Fruit fly (Drosophila melanogaster) whole organism, embryonic: Measurements from ENCODE around the gene CG6409.

ENCODE experiments used
- ATbp ChIP-seq: fragments of 200-800 bp; sonication (Bioruptor generic); optimal IDR thresholded peaks from 2 replicates; lab custom pipeline; 2017; ENCODE audit warnings: missing biosample characterization, mild to moderate bottlenecking, missing genetic modification characterization, missing genetic modification reagents
- BtbVII ChIP-seq: fragments of 200-800 bp; sonication (Bioruptor generic); optimal IDR thresholded peaks from 3 replicates; lab custom pipeline; 2017; ENCODE audit warnings: missing biosample characterization, mild to moderate bottlenecking, missing genetic modification characterization
- CG10431 ChIP-seq: fragments of 200-800 bp; sonication (Bioruptor generic); optimal IDR thresholded peaks from 3 replicates; lab custom pipeline; 2018; ENCODE audit warnings: missing biosample characterization, mild to moderate bottlenecking, missing genetic modification characterization
- CG10543 ChIP-seq: fragments of 200-800 bp; sonication (Bioruptor generic); optimal IDR thresholded peaks from 3 replicates; lab custom pipeline; 2017; ENCODE audit warnings: missing biosample characterization, mild to moderate bottlenecking, missing genetic modification characterization, moderate library complexity
- CG11247 ChIP-seq: fragments of 200-800 bp; sonication (Bioruptor generic); IDR thresholded peaks from 2 replicates; pipeline ENCODE4 v1.3.6; 2022; ENCODE audit warnings: missing biosample characterization, missing genetic modification characterization
- CG12391 ChIP-seq: fragments of 200-800 bp; sonication (Bioruptor generic); optimal IDR thresholded peaks from 3 replicates; lab custom pipeline; 2018; ENCODE audit warnings: missing biosample characterization, mild to moderate bottlenecking, missing genetic modification characterization, moderate library complexity
- CG12659 ChIP-seq: fragments of 200-800 bp; sonication (Bioruptor generic); optimal IDR thresholded peaks from 3 replicates; lab custom pipeline; 2017; ENCODE audit warnings: mild to moderate bottlenecking, missing biosample characterization, missing genetic modification reagents, missing genetic modification characterization
- CG12942 ChIP-seq: fragments of 200-800 bp; sonication (Bioruptor generic); optimal IDR thresholded peaks from 3 replicates; lab custom pipeline; 2016; ENCODE audit warnings: missing biosample characterization, missing genetic modification characterization
- CG13296 ChIP-seq: fragments of 200-800 bp; sonication (Bioruptor generic); optimal IDR thresholded peaks from 3 replicates; lab custom pipeline; 2018; ENCODE audit warnings: missing biosample characterization, mild to moderate bottlenecking, missing genetic modification characterization
- CG13894 ChIP-seq: fragments of 200-800 bp; sonication (Bioruptor generic); optimal IDR thresholded peaks from 3 replicates; lab custom pipeline; 2018; ENCODE audit warnings: missing biosample characterization, mild to moderate bottlenecking, missing genetic modification characterization, moderate library complexity
- CG14441 ChIP-seq: fragments of 200-800 bp; sonication (Bioruptor generic); IDR thresholded peaks from 2 replicates; pipeline ENCODE4 v1.3.6; 2022; ENCODE audit warnings: missing biosample characterization, missing genetic modification characterization
- CG14667 ChIP-seq: fragments of 200-800 bp; sonication (Bioruptor generic); IDR thresholded peaks from 2 replicates; pipeline ENCODE4 v1.3.6; 2022; ENCODE audit warnings: missing biosample characterization, missing genetic modification characterization
- CG15011 ChIP-seq: fragments of 200-800 bp; sonication (Bioruptor generic); optimal IDR thresholded peaks from 3 replicates; lab custom pipeline; 2018; ENCODE audit warnings: missing biosample characterization, mild to moderate bottlenecking, missing genetic modification characterization
- CG16779 ChIP-seq: fragments of 200-800 bp; sonication (Bioruptor generic); IDR thresholded peaks from 2 replicates; pipeline ENCODE4 v1.3.6; 2022; ENCODE audit warnings: missing biosample characterization, missing genetic modification characterization
- CG18262 ChIP-seq: fragments of 200-800 bp; optimal IDR thresholded peaks from 3 replicates; lab custom pipeline; 2019; ENCODE audit warnings: missing biosample characterization, mild to moderate bottlenecking, missing genetic modification characterization, moderate library complexity
- CG2875 ChIP-seq: fragments of 200-800 bp; sonication (Bioruptor generic); optimal IDR thresholded peaks from 2 replicates; lab custom pipeline; 2017; ENCODE audit warnings: missing biosample characterization, mild to moderate bottlenecking, missing genetic modification characterization, missing genetic modification reagents
- CG3065 ChIP-seq: fragments of 200-800 bp; sonication (Bioruptor generic); optimal IDR thresholded peaks from 2 replicates; lab custom pipeline; 2016; ENCODE audit warnings: missing biosample characterization, missing genetic modification characterization
- CG31365 ChIP-seq: fragments of 200-800 bp; sonication (Bioruptor generic); optimal IDR thresholded peaks from 2 replicates; lab custom pipeline; 2018; ENCODE audit warnings: missing biosample characterization, mild to moderate bottlenecking, missing genetic modification characterization
- CG3163 ChIP-seq: fragments of 200-800 bp; sonication (Bioruptor generic); optimal IDR thresholded peaks from 3 replicates; lab custom pipeline; 2016; ENCODE audit warnings: missing biosample characterization, missing genetic modification characterization
- CG33557 ChIP-seq: fragments of 200-800 bp; sonication (Bioruptor generic); optimal IDR thresholded peaks from 2 replicates; lab custom pipeline; 2019; ENCODE audit warnings: missing biosample characterization, mild to moderate bottlenecking, missing genetic modification characterization, moderate library complexity
- CG3995 ChIP-seq: fragments of 200-800 bp; sonication (Bioruptor generic); optimal IDR thresholded peaks from 3 replicates; lab custom pipeline; 2016; ENCODE audit warnings: missing biosample characterization, missing genetic modification characterization
- CG5953 ChIP-seq: fragments of 200-800 bp; sonication (Bioruptor generic); IDR thresholded peaks from 2 replicates; pipeline ENCODE4 v1.3.6; 2022; ENCODE audit warnings: missing biosample characterization, missing genetic modification characterization
- CG8388 ChIP-seq: fragments of 200-800 bp; sonication (Bioruptor generic); optimal IDR thresholded peaks from 2 replicates; lab custom pipeline; 2019; ENCODE audit warnings: missing biosample characterization, mild to moderate bottlenecking, missing genetic modification characterization, moderate library complexity
- CG8944 ChIP-seq: fragments of 200-800 bp; sonication (Bioruptor generic); optimal IDR thresholded peaks from 3 replicates; lab custom pipeline; 2016; ENCODE audit warnings: missing biosample characterization, missing genetic modification characterization
- Dp ChIP-seq: fragments of 200-800 bp; sonication (Bioruptor generic); optimal IDR thresholded peaks from 2 replicates; lab custom pipeline; 2018; ENCODE audit warnings: missing biosample characterization, mild to moderate bottlenecking, missing genetic modification characterization, moderate library complexity
- E2f1 ChIP-seq: fragments of 200-800 bp; sonication (Bioruptor generic); IDR thresholded peaks from 2 replicates; pipeline ENCODE4 v1.3.6; 2022; ENCODE audit warnings: missing biosample characterization, missing genetic modification characterization
- HmgD ChIP-seq: fragments of 200-800 bp; sonication (Bioruptor generic); optimal IDR thresholded peaks from 3 replicates; lab custom pipeline; 2016; ENCODE audit warnings: missing biosample characterization, missing genetic modification characterization
- HmgZ ChIP-seq: fragments of 200-800 bp; sonication (Bioruptor generic); optimal IDR thresholded peaks from 2 replicates; lab custom pipeline; 2018; ENCODE audit warnings: missing biosample characterization, mild to moderate bottlenecking, missing genetic modification characterization
- Jarid2 ChIP-seq: fragments of 200-800 bp; sonication (Bioruptor generic); optimal IDR thresholded peaks from 3 replicates; lab custom pipeline; 2017; ENCODE audit warnings: mild to moderate bottlenecking, missing biosample characterization, missing genetic modification reagents, missing genetic modification characterization
- Mad ChIP-seq: fragments of 200-800 bp; sonication (Bioruptor generic); optimal IDR thresholded peaks from 2 replicates; lab custom pipeline; 2016; ENCODE audit warnings: missing biosample characterization, missing genetic modification characterization
- Med ChIP-seq: fragments of 200-800 bp; sonication (Bioruptor generic); peaks from one replicate; lab custom pipeline; 2016; ENCODE audit warnings: missing biosample characterization, missing genetic modification characterization, mild to moderate bottlenecking, inconsistent platforms, moderate library complexity
- Mes4 ChIP-seq: fragments of 200-800 bp; sonication (Bioruptor generic); optimal IDR thresholded peaks from 2 replicates; lab custom pipeline; 2016; ENCODE audit warnings: missing biosample characterization, missing genetic modification characterization
- NfI ChIP-seq: fragments of 200-800 bp; sonication (Bioruptor generic); optimal IDR thresholded peaks from 3 replicates; lab custom pipeline; 2018; ENCODE audit warnings: missing biosample characterization, mild to moderate bottlenecking, missing genetic modification characterization, moderate library complexity
- Ptx1 ChIP-seq: fragments of 200-800 bp; sonication (Bioruptor generic); IDR thresholded peaks from 2 replicates; pipeline ENCODE4 v1.3.6; 2022; ENCODE audit warnings: missing biosample characterization, missing genetic modification characterization
- Ssrp ChIP-seq: fragments of 200-800 bp; sonication (Bioruptor generic); optimal IDR thresholded peaks from 2 replicates; lab custom pipeline; 2018; ENCODE audit warnings: missing biosample characterization, mild to moderate bottlenecking, missing genetic modification characterization, moderate library complexity
- Taf1 ChIP-seq: fragments of 200-800 bp; sonication (Bioruptor generic); IDR thresholded peaks from 2 replicates; pipeline ENCODE4 v1.3.6; 2022; ENCODE audit warnings: missing biosample characterization, missing genetic modification characterization
- Vsx1 ChIP-seq: fragments of 200-800 bp; sonication (Bioruptor generic); optimal IDR thresholded peaks from 2 replicates; lab custom pipeline; 2017; ENCODE audit warnings: missing biosample characterization, mild to moderate bottlenecking, missing genetic modification characterization, missing genetic modification reagents
- al ChIP-seq: fragments of 200-800 bp; sonication (Bioruptor generic); IDR thresholded peaks from 2 replicates; pipeline ENCODE4 v1.3.6; 2022; ENCODE audit warnings: missing biosample characterization, missing genetic modification characterization
- croc ChIP-seq: fragments of 200-800 bp; sonication (Bioruptor generic); conservative IDR thresholded peaks from 3 replicates; pipeline ENCODE4 v1.3.6; 2022; ENCODE audit warnings: missing biosample characterization, missing genetic modification characterization
- crol ChIP-seq: fragments of 200-800 bp; sonication (Bioruptor generic); IDR thresholded peaks from 2 replicates; pipeline ENCODE4 v1.3.6; 2022; ENCODE audit warnings: missing biosample characterization, missing genetic modification characterization
- grn ChIP-seq: fragments of 200-800 bp; sonication (Bioruptor generic); optimal IDR thresholded peaks from 3 replicates; lab custom pipeline; 2017; ENCODE audit warnings: missing biosample characterization, missing genetic modification characterization
- gsb-n ChIP-seq: fragments of 200-800 bp; sonication (Bioruptor generic); optimal IDR thresholded peaks from 3 replicates; lab custom pipeline; 2018; ENCODE audit warnings: missing biosample characterization, mild to moderate bottlenecking, missing genetic modification characterization
- her ChIP-seq: fragments of 200-800 bp; sonication (Bioruptor generic); optimal IDR thresholded peaks from 2 replicates; lab custom pipeline; 2016; ENCODE audit warnings: missing biosample characterization, missing genetic modification characterization
- jigr1 ChIP-seq: fragments of 200-800 bp; sonication (Bioruptor generic); IDR thresholded peaks from 3 replicates; pipeline ENCODE4 v1.3.6; 2022; ENCODE audit warnings: missing biosample characterization, missing genetic modification characterization
- kni ChIP-seq: fragments of 200-800 bp; sonication (Bioruptor generic); optimal IDR thresholded peaks from 3 replicates; lab custom pipeline; 2017; ENCODE audit warnings: mild to moderate bottlenecking, missing biosample characterization, missing genetic modification reagents, missing genetic modification characterization
- pros ChIP-seq: fragments of 200-800 bp; sonication (Bioruptor generic); optimal IDR thresholded peaks from 3 replicates; lab custom pipeline; 2019; ENCODE audit warnings: missing biosample characterization, mild to moderate bottlenecking, missing genetic modification characterization, moderate library complexity
- sug ChIP-seq: fragments of 200-800 bp; optimal IDR thresholded peaks from 2 replicates; lab custom pipeline; 2019; ENCODE audit warnings: missing biosample characterization, mild to moderate bottlenecking, missing genetic modification characterization, moderate library complexity
- tll ChIP-seq, 2 experiments: fragments of 200-800 bp in 1 of 2; fragments of >200 bp in 1 of 2; sonication (Bioruptor generic) in 1 of 2; optimal IDR thresholded peaks; 2 replicates each; lab custom pipeline; 2017 to 2019; ENCODE audit warnings: missing biosample characterization in 2 of 2, missing genetic modification characterization in 2 of 2, mild to moderate bottlenecking in 1 of 2, moderate library complexity in 1 of 2
- unpg ChIP-seq: fragments of 200-800 bp; sonication (Bioruptor generic); optimal IDR thresholded peaks from 3 replicates; lab custom pipeline; 2018; ENCODE audit warnings: missing biosample characterization, mild to moderate bottlenecking, missing genetic modification characterization, moderate library complexity
- vvl ChIP-seq: fragments of 200-800 bp; sonication (Bioruptor generic); IDR thresholded peaks from 2 replicates; pipeline ENCODE4 v1.3.6; 2022; ENCODE audit warnings: missing biosample characterization, missing genetic modification characterization

Gene CG6409

DNA sequence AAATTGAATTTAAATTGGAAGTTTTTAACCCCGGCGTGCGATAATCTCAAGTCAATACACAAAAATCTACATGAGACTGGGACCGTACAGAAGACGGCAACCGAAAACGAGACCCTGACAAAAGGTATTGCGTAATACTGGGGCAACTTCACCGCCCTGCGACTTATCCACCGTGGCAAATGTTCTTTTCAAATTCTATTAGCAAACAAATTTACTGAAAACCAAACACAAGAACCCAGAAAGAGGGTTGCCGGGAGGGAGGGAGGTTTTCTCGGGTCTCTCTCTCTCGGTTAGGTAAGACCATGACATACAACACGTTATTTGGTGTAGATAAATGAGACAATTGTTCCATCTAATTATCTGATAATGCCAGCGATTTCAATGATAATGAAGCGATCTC, 36.4 kb downstream of the CG6409 start (continued):
- TF ChIP-seq grn (GFP tag; lab: Kevin White, UChicago): peak; percentile 90
- TF ChIP-seq Ptx1 (GFP tag; lab: Robert Waterston, UW): no peak
- no peak for TF ChIP-seq CG12659 (GFP tag; lab: Kevin White, UChicago)
- no peak for TF ChIP-seq Mes4 (GFP tag; lab: Kevin White, UChicago)
- peak; percentile 49; the same call in 1 of the 2 replicates for TF ChIP-seq crol (GFP tag; lab: Robert Waterston, UW)
- no peak for TF ChIP-seq jigr1 (GFP tag; lab: Robert Waterston, UW)
- TF ChIP-seq Ssrp (tag; lab: Kevin White, UChicago): no peak
- TF ChIP-seq kni (GFP tag; lab: Kevin White, UChicago): peak; percentile 40
- peak; percentile 32 for TF ChIP-seq BtbVII (GFP tag; lab: Kevin White, UChicago)
- TF ChIP-seq her (GFP tag; lab: Kevin White, UChicago): no peak
- TF ChIP-seq Taf1 (GFP tag; lab: Robert Waterston, UW): no peak
- TF ChIP-seq CG12942 (GFP tag; lab: Kevin White, UChicago): no peak
- TF ChIP-seq pros: peak; percentile 77
- TF ChIP-seq CG3065 (GFP tag; lab: Kevin White, UChicago): no peak
- no peak for TF ChIP-seq E2f1 (GFP tag; lab: Robert Waterston, UW)
- no peak for TF ChIP-seq Dp (GFP tag; lab: Kevin White, UChicago)
- no peak for TF ChIP-seq CG31365 (tag; lab: Kevin White, UChicago)
- no peak for TF ChIP-seq CG11247 (GFP tag; lab: Robert Waterston, UW)
- no peak for TF ChIP-seq CG13296
- TF ChIP-seq Med: peak; percentile 51
- TF ChIP-seq HmgZ: no peak
- TF ChIP-seq CG13894 (tag; lab: Kevin White, UChicago): peak; percentile 34
- TF ChIP-seq HmgD (GFP tag; lab: Kevin White, UChicago): no peak
- no peak for TF ChIP-seq CG3163 (GFP tag; lab: Kevin White, UChicago)
- peak; percentile 49 for TF ChIP-seq CG10431
- TF ChIP-seq tll (GFP tag; optimal IDR thresholded peaks at IDR 0.05; lab: Kevin White, UChicago): peak in 1 of 2 experiments; percentile 51
- TF ChIP-seq al: no peak
- peak; percentile 7 for TF ChIP-seq Vsx1 (GFP tag; lab: Kevin White, UChicago)
- TF ChIP-seq croc (GFP tag; lab: Robert Waterston, UW): no peak
- TF ChIP-seq vvl (GFP tag; lab: Robert Waterston, UW): peak; percentile 37; the same call in 1 of the 2 replicates
- no peak for TF ChIP-seq CG14441
- TF ChIP-seq gsb-n: peak; percentile 78
- TF ChIP-seq CG14667 (GFP tag; lab: Robert Waterston, UW): no peak
- TF ChIP-seq CG2875 (GFP tag; lab: Kevin White, UChicago): no peak
- peak; percentile 21 for TF ChIP-seq CG10543 (GFP tag; lab: Kevin White, UChicago)
- TF ChIP-seq NfI: no peak
- TF ChIP-seq CG33557 (GFP tag; lab: Kevin White, UChicago): no peak
- no peak for TF ChIP-seq CG18262 (tag; lab: Kevin White, UChicago)

DNA sequence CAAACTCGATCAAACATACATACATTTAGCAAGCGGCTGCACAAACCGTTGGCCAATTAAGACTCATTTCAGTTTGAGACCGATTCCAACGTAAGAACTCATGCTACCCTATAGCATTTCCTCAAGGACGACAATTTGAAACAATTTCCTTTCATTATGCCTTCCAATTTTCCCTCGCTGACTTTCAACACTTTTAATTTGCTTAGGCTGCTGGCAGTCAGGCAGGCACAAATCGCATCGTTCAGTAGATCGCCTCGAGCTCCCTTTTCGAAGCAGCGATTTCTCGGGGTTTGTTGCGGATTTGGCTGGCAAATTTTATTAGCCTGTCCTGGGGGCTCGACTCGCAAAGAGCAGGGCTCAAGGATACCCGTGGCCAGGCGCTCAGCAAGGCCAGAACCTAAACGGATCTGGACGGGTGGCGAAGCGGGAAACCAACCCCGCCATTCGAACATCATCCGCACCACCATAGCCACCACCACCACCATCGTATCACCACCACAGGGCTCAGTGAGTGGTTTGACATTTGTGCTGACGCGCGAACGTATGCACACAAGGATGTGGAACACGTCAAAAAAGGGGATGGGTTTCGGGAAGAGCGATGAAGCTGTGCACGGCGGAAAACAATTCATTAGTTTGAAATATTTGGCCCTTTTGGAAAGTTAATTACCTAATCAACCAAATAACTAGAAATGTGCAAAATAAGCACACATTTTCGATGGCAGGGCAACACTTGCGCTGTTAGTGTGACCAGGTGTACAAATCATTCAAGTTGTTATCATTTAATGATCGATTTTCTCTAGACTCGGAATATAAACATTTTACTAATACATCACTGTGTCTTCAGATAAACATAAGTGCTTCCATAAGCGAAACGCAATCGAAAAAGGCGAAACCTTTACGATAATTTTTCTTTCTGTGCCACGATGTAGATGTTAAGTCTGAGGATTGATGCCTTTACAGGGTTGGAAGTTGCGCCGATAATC, 37.3 kb downstream of the CG6409 start:
- TF ChIP-seq CG3995 (GFP tag; lab: Kevin White, UChicago) (no peak), CG5953 (no peak), ATbp (GFP tag; lab: Kevin White, UChicago) (peak; percentile 31), Jarid2 (GFP tag; lab: Kevin White, UChicago) (no peak), unpg (GFP tag; lab: Kevin White, UChicago) (peak; percentile 34), CG8944 (GFP tag; lab: Kevin White, UChicago) (peak; percentile 3), CG12391 (tag; lab: Kevin White, UChicago) (peak; percentile 53), Mad (GFP tag; lab: Kevin White, UChicago) (no peak), CG16779 (no peak), CG15011 (GFP tag; lab: Kevin White, UChicago) (no peak), CG8388 (peak; percentile 42), sug (tag; lab: Kevin White, UChicago) (no peak)
